Worm (Caenorhabditis elegans) whole organism, L1 larva: ENCODE measurements around the gene pqn-16.

ENCODE experiments used
- C16A3.4 ChIP-seq: fragments of 150-350 bp; optimal IDR thresholded peaks from 2 replicates; lab custom pipeline; 2014; ENCODE audit warnings: missing biosample characterization, missing genetic modification characterization
- F16B12.6 ChIP-seq: fragments of 150-350 bp; optimal IDR thresholded peaks from 2 replicates; lab custom pipeline; 2014; ENCODE audit warnings: missing biosample characterization, missing genetic modification characterization
- Y116A8C.19 ChIP-seq: sonication (generic microtip); optimal IDR thresholded peaks from 2 replicates; lab custom pipeline; 2016; ENCODE audit warnings: missing compliant biosample characterization, missing genetic modification characterization, borderline replicate concordance
- aha-1 ChIP-seq: fragments of 150-350 bp; optimal IDR thresholded peaks from 2 replicates; lab custom pipeline; 2014; ENCODE audit warnings: missing biosample characterization, missing genetic modification characterization
- blmp-1 ChIP-seq: fragments of 150-350 bp; optimal IDR thresholded peaks from 2 replicates; lab custom pipeline; 2014; ENCODE audit warnings: missing biosample characterization, missing genetic modification characterization
- ceh-82 ChIP-seq, 3 experiments: fragments of 150-350 bp in 1 of 3; sonication (generic microtip) in 2 of 3; optimal IDR thresholded peaks; 2 replicates each; lab custom pipeline; 2014 to 2017; ENCODE audit warnings: missing biosample characterization in 3 of 3, missing genetic modification characterization in 3 of 3
- ceh-88 ChIP-seq: fragments of 200-800 bp; sonication (Bioruptor generic); IDR thresholded peaks from 2 replicates; pipeline ENCODE4 v1.3.6; 2022; ENCODE audit warnings: missing genetic modification characterization, missing compliant biosample characterization
- ces-1 ChIP-seq: fragments of 150-350 bp; optimal IDR thresholded peaks from 2 replicates; lab custom pipeline; 2014; ENCODE audit warnings: missing biosample characterization, missing genetic modification reagents, missing genetic modification characterization
- dsc-1 ChIP-seq: sonication (generic microtip); optimal IDR thresholded peaks from 2 replicates; lab custom pipeline; 2016; ENCODE audit warnings: mild to moderate bottlenecking, missing genetic modification characterization, missing compliant biosample characterization
- efl-1 ChIP-seq, 4 experiments: fragments of 150-350 bp; optimal IDR thresholded peaks in 3 of 4; peaks in 1 of 4; 1 replicate in 1 of 4; 2 replicates in 3 of 4; lab custom pipeline; 2014; ENCODE audit warnings: missing biosample characterization in 2 of 4, missing genetic modification characterization in 2 of 4, missing genetic modification reagents in 2 of 4
- efl-3 ChIP-seq: fragments of 200-800 bp; sonication (Bioruptor generic); optimal IDR thresholded peaks from 2 replicates; lab custom pipeline; 2018; ENCODE audit warnings: mild to moderate bottlenecking, missing genetic modification characterization, missing compliant biosample characterization
- elt-3 ChIP-seq, 6 experiments: fragments of 150-350 bp in 1 of 6; sonication (generic microtip); optimal IDR thresholded peaks; 2 replicates each; lab custom pipeline; 2017 to 2018; ENCODE audit warnings: missing biosample characterization in 6 of 6, missing genetic modification characterization in 6 of 6, inconsistent platforms in 1 of 6
- ets-5 ChIP-seq: fragments of 200-800 bp; sonication (Bioruptor generic); IDR thresholded peaks from 2 replicates; pipeline ENCODE4 v1.3.6; 2022; ENCODE audit warnings: missing genetic modification characterization, missing compliant biosample characterization
- fkh-10 ChIP-seq: sonication (generic microtip); optimal IDR thresholded peaks from 2 replicates; lab custom pipeline; 2017; ENCODE audit warnings: missing biosample characterization, missing genetic modification reagents, missing genetic modification characterization
- hlh-4 ChIP-seq: sonication (generic microtip); optimal IDR thresholded peaks from 2 replicates; lab custom pipeline; 2016; ENCODE audit warnings: mild to moderate bottlenecking, missing genetic modification characterization, missing compliant biosample characterization
- irx-1 ChIP-seq: sonication (generic microtip); optimal IDR thresholded peaks from 2 replicates; lab custom pipeline; 2016; ENCODE audit warnings: missing genetic modification characterization, missing compliant biosample characterization
- isw-1 ChIP-seq: fragments of 200-800 bp; sonication (Bioruptor generic); IDR thresholded peaks from 2 replicates; pipeline ENCODE4 v1.3.6; 2022; ENCODE audit warnings: missing genetic modification characterization, missing compliant biosample characterization
- jun-1 ChIP-seq: fragments of 150-350 bp; optimal IDR thresholded peaks from 2 replicates; lab custom pipeline; 2014; ENCODE audit warnings: missing biosample characterization, missing genetic modification reagents, missing genetic modification characterization
- lin-14 ChIP-seq: fragments of 200-800 bp; sonication (Bioruptor generic); optimal IDR thresholded peaks from 2 replicates; lab custom pipeline; 2018; ENCODE audit warnings: mild to moderate bottlenecking, missing genetic modification characterization, moderate library complexity, missing compliant biosample characterization
- lin-35 ChIP-seq, 2 experiments: fragments of 150-350 bp; optimal IDR thresholded peaks; 2 replicates each; lab custom pipeline; 2014; ENCODE audit warnings: missing biosample characterization in 2 of 2, missing genetic modification characterization in 2 of 2, missing genetic modification reagents in 2 of 2
- lin-39 ChIP-seq: fragments of 150-350 bp; optimal IDR thresholded peaks from 2 replicates; lab custom pipeline; 2014; ENCODE audit warnings: missing biosample characterization, missing genetic modification reagents, missing genetic modification characterization
- lir-3 ChIP-seq: sonication (generic microtip); optimal IDR thresholded peaks from 2 replicates; lab custom pipeline; 2016; ENCODE audit warnings: mild to moderate bottlenecking, missing genetic modification characterization, moderate library complexity, missing compliant biosample characterization; ENCODE audit not compliant: poor library complexity
- mab-9 ChIP-seq: fragments of 200-800 bp; sonication (Bioruptor generic); IDR thresholded peaks from 2 replicates; pipeline ENCODE4 v1.3.6; 2022; ENCODE audit warnings: missing genetic modification reagents, missing genetic modification characterization, missing compliant biosample characterization
- mdl-1 ChIP-seq, 2 experiments: fragments of 150-350 bp; optimal IDR thresholded peaks; 2 replicates each; lab custom pipeline; 2014 to 2017; ENCODE audit warnings: missing biosample characterization in 2 of 2, missing genetic modification characterization in 2 of 2, inconsistent platforms in 1 of 2
- mef-2 ChIP-seq: fragments of 150-350 bp; optimal IDR thresholded peaks from 2 replicates; lab custom pipeline; 2014; ENCODE audit warnings: missing biosample characterization, missing genetic modification characterization
- mep-1 ChIP-seq: fragments of 150-350 bp; optimal IDR thresholded peaks from 2 replicates; lab custom pipeline; 2014; ENCODE audit warnings: missing biosample characterization, missing genetic modification characterization
- nhr-11 ChIP-seq: fragments of 150-350 bp; optimal IDR thresholded peaks from 2 replicates; lab custom pipeline; 2014; ENCODE audit warnings: missing biosample characterization, missing genetic modification characterization
- nhr-12 ChIP-seq: sonication (generic microtip); optimal IDR thresholded peaks from 2 replicates; lab custom pipeline; 2017; ENCODE audit warnings: missing biosample characterization, missing genetic modification characterization
- nhr-20 ChIP-seq: sonication (generic microtip); optimal IDR thresholded peaks from 2 replicates; lab custom pipeline; 2016; ENCODE audit warnings: mild to moderate bottlenecking, missing genetic modification characterization, missing compliant biosample characterization
- nhr-28 ChIP-seq: fragments of 150-350 bp; optimal IDR thresholded peaks from 2 replicates; lab custom pipeline; 2014; ENCODE audit warnings: missing biosample characterization, missing genetic modification characterization
- nhr-71 ChIP-seq: sonication (generic microtip); optimal IDR thresholded peaks from 2 replicates; lab custom pipeline; 2016; ENCODE audit warnings: mild to moderate bottlenecking, missing genetic modification characterization, moderate library complexity, missing compliant biosample characterization
- nhr-85 ChIP-seq: sonication (generic microtip); peaks from one replicate; lab custom pipeline; 2016; ENCODE audit warnings: missing genetic modification characterization, inconsistent platforms, missing compliant biosample characterization
- nhr-90 ChIP-seq: sonication (generic microtip); optimal IDR thresholded peaks from 2 replicates; lab custom pipeline; 2016; ENCODE audit warnings: mild to moderate bottlenecking, missing genetic modification characterization, missing compliant biosample characterization; ENCODE audit not compliant: poor library complexity
- skn-1 ChIP-seq: fragments of 150-350 bp; optimal IDR thresholded peaks from 2 replicates; lab custom pipeline; 2014; ENCODE audit warnings: missing biosample characterization, missing genetic modification characterization
- snu-23 ChIP-seq: sonication (generic microtip); optimal IDR thresholded peaks from 2 replicates; lab custom pipeline; 2016; ENCODE audit warnings: missing genetic modification characterization, missing compliant biosample characterization
- sup-37 ChIP-seq: fragments of 200-800 bp; sonication (Bioruptor generic); optimal IDR thresholded peaks from 2 replicates; lab custom pipeline; 2018; ENCODE audit warnings: mild to moderate bottlenecking, missing genetic modification characterization, missing compliant biosample characterization
- swsn-7 ChIP-seq: sonication (generic microtip); optimal IDR thresholded peaks from 2 replicates; lab custom pipeline; 2016; ENCODE audit warnings: missing genetic modification characterization, missing compliant biosample characterization
- tbx-2 ChIP-seq: sonication (generic microtip); optimal IDR thresholded peaks from 2 replicates; lab custom pipeline; 2016; ENCODE audit warnings: missing genetic modification characterization, missing compliant biosample characterization
- unc-30 ChIP-seq: sonication (generic microtip); optimal IDR thresholded peaks from 2 replicates; lab custom pipeline; 2017; ENCODE audit warnings: missing biosample characterization, missing genetic modification characterization
- unc-62 ChIP-seq: fragments of 150-350 bp; optimal IDR thresholded peaks from 2 replicates; lab custom pipeline; 2014; ENCODE audit warnings: missing biosample characterization, missing genetic modification reagents, missing genetic modification characterization
- unc-86 ChIP-seq: sonication (generic microtip); optimal IDR thresholded peaks from 2 replicates; lab custom pipeline; 2016; ENCODE audit warnings: missing genetic modification characterization, missing compliant biosample characterization
- unc-98 ChIP-seq: fragments of 200-800 bp; sonication (Bioruptor generic); IDR thresholded peaks from 2 replicates; pipeline ENCODE4 v1.3.6; 2022; ENCODE audit warnings: missing genetic modification characterization, missing compliant biosample characterization
- vab-15 ChIP-seq: sonication (generic microtip); optimal IDR thresholded peaks from 2 replicates; lab custom pipeline; 2017; ENCODE audit warnings: missing genotype, mild to moderate bottlenecking, missing genetic modification characterization, missing compliant biosample characterization
- xbp-1 ChIP-seq: sonication (generic microtip); optimal IDR thresholded peaks from 2 replicates; lab custom pipeline; 2016; ENCODE audit warnings: missing genetic modification characterization, missing compliant biosample characterization
- zip-4 ChIP-seq: fragments of 200-800 bp; sonication (Bioruptor generic); optimal IDR thresholded peaks from 2 replicates; lab custom pipeline; 2018; ENCODE audit warnings: mild to moderate bottlenecking, missing genetic modification characterization, moderate library complexity, missing compliant biosample characterization
- ztf-11 ChIP-seq, 2 experiments: sonication (generic microtip); optimal IDR thresholded peaks; 2 replicates each; lab custom pipeline; 2016 to 2017; ENCODE audit warnings: missing genetic modification characterization in 2 of 2, missing biosample characterization in 1 of 2, missing compliant biosample characterization in 1 of 2

pqn-16 gene

ce11 chrV:9146849-9147557, 26.9 kb upstream of the pqn-16 start, which contains the start of gene spl-2 (continued):
- no peak for TF ChIP-seq mab-9 (GFP tag; lab: Robert Waterston, UW)
- TF ChIP-seq isw-1 = no peak
- TF ChIP-seq nhr-11 (tag; lab: Kevin White, UChicago) = no peak
- no peak for TF ChIP-seq F16B12.6
- no peak for TF ChIP-seq xbp-1 (tag; lab: Kevin White, UChicago)
- TF ChIP-seq ztf-11 (tag; optimal IDR thresholded peaks at IDR 0.05; lab: Kevin White, UChicago) = no peak
- peak; percentile 85 for TF ChIP-seq blmp-1 (tag; lab: Kevin White, UChicago)
- no peak for TF ChIP-seq ces-1 (GFP tag; lab: Kevin White, UChicago)
- no peak for TF ChIP-seq nhr-12 (tag; lab: Kevin White, UChicago)
- TF ChIP-seq unc-62 (GFP tag; lab: Kevin White, UChicago) = no peak
- peak; percentile 35 for TF ChIP-seq snu-23 (GFP tag; lab: Kevin White, UChicago)
- TF ChIP-seq irx-1 (tag; lab: Kevin White, UChicago) = no peak
- TF ChIP-seq mdl-1 (tag; optimal IDR thresholded peaks at IDR 0.05; lab: Kevin White, UChicago) = peak in 1 of 2 experiments; percentile 4
- TF ChIP-seq skn-1 = no peak
- TF ChIP-seq sup-37 (GFP tag; lab: Kevin White, UChicago) = no peak
- no peak for TF ChIP-seq efl-1 (optimal IDR thresholded peaks at IDR 0.05; lab: Kevin White, UChicago)
- no peak for TF ChIP-seq efl-1 (GFP tag; optimal IDR thresholded peaks at IDR 0.05 in 1 of 2; lab: Kevin White, UChicago)
- no peak for TF ChIP-seq jun-1 (tag; lab: Kevin White, UChicago)
- peak; percentile 27 for TF ChIP-seq mep-1 (tag; lab: Kevin White, UChicago)
- no peak for TF ChIP-seq unc-98 (GFP tag; lab: Robert Waterston, UW)
- TF ChIP-seq fkh-10 (GFP tag; lab: Kevin White, UChicago) = no peak
- no peak for TF ChIP-seq vab-15 (tag; lab: Kevin White, UChicago)
- TF ChIP-seq hlh-4 (tag; lab: Kevin White, UChicago) = no peak
- TF ChIP-seq nhr-90 = peak; percentile 29
- no peak for TF ChIP-seq swsn-7
- TF ChIP-seq lin-14 (GFP tag; lab: Kevin White, UChicago) = peak; percentile 83
- no peak for TF ChIP-seq ceh-82 (tag; optimal IDR thresholded peaks at IDR 0.05; lab: Kevin White, UChicago)
- TF ChIP-seq ets-5 (GFP tag; lab: Robert Waterston, UW) = no peak
- TF ChIP-seq tbx-2 (tag; lab: Kevin White, UChicago) = peak; percentile 17
- TF ChIP-seq nhr-28 (tag; lab: Kevin White, UChicago) = no peak
- no peak for TF ChIP-seq C16A3.4
- TF ChIP-seq ceh-88 = no peak
- no peak for TF ChIP-seq efl-3 (GFP tag; lab: Kevin White, UChicago)
- no peak for TF ChIP-seq Y116A8C.19 (tag; lab: Kevin White, UChicago)
- TF ChIP-seq lin-35 (GFP tag; optimal IDR thresholded peaks at IDR 0.05; lab: Kevin White, UChicago) = no peak
- TF ChIP-seq dsc-1 (tag; lab: Kevin White, UChicago) = no peak
- no peak for TF ChIP-seq aha-1 (tag; lab: Kevin White, UChicago)
- no peak for TF ChIP-seq unc-30 (tag; lab: Kevin White, UChicago)
- no peak for TF ChIP-seq lir-3 (tag; lab: Kevin White, UChicago)
- TF ChIP-seq elt-3 (tag; optimal IDR thresholded peaks at IDR 0.05; lab: Kevin White, UChicago) = peak in 2 of 6 experiments; percentile 5 to 13
- TF ChIP-seq mef-2 (tag; lab: Kevin White, UChicago) = no peak

- TF ChIP-seq nhr-71 (tag; lab: Kevin White, UChicago) = peak; percentile 32
- TF ChIP-seq unc-86 (tag; lab: Kevin White, UChicago) = no peak
- no peak for TF ChIP-seq unc-98 (GFP tag; lab: Robert Waterston, UW)
- no peak for TF ChIP-seq irx-1 (tag; lab: Kevin White, UChicago)
- peak; percentile 46 for TF ChIP-seq nhr-20 (tag; lab: Kevin White, UChicago)
- peak; percentile 23 for TF ChIP-seq lin-14 (GFP tag; lab: Kevin White, UChicago)
- TF ChIP-seq zip-4 = no peak
- TF ChIP-seq nhr-85 (tag; lab: Kevin White, UChicago) = peak; percentile 82
- no peak for TF ChIP-seq ceh-82 (tag; optimal IDR thresholded peaks at IDR 0.05; lab: Kevin White, UChicago)
- TF ChIP-seq tbx-2 (tag; lab: Kevin White, UChicago) = peak; percentile 2
- TF ChIP-seq lin-39 = no peak
- TF ChIP-seq snu-23 (GFP tag; lab: Kevin White, UChicago) = no peak
- TF ChIP-seq fkh-10 (GFP tag; lab: Kevin White, UChicago) = no peak
Observed at ce11 chrV:9148151-9148550, 25.7 kb upstream of the pqn-16 start.
